Fruit fly (Drosophila melanogaster): Measurements from ENCODE around the gene heca.
A peak's percentile ranks its signal among the peaks of the same experiment; 100 is the strongest.

The heca gene

dm6 chr3R:30277700-30278099, at the start of gene heca (continued):
- no peak for TF ChIP-seq CG10631 (GFP tag; optimal IDR thresholded peaks at IDR 0.05)
- no peak for TF ChIP-seq Eip93F (GFP tag; optimal IDR thresholded peaks at IDR 0.05)
- peak; percentile 23 for TF ChIP-seq achi (GFP tag; optimal IDR thresholded peaks at IDR 0.05)
- no peak for TF ChIP-seq Hr38 (GFP tag; optimal IDR thresholded peaks at IDR 0.05)
- peak; percentile 21 for TF ChIP-seq fkh (GFP tag; optimal IDR thresholded peaks at IDR 0.05)
- TF ChIP-seq lz (GFP tag; optimal IDR thresholded peaks at IDR 0.05): no peak

- no peak for TF ChIP-seq CG9139 (GFP tag; optimal IDR thresholded peaks at IDR 0.05)
- TF ChIP-seq CG32006 (GFP tag; optimal IDR thresholded peaks at IDR 0.05): no peak
Measured at dm6 chr3R:30235253-30235652, 42.5 kb upstream of the heca start.

- no peak for TF ChIP-seq CG16779 (tag; optimal IDR thresholded peaks at IDR 0.05)
- TF ChIP-seq Hr4 (GFP tag; optimal IDR thresholded peaks at IDR 0.05): no peak
- TF ChIP-seq CG15336 (GFP tag; IDR thresholded peaks at IDR 0.05): no peak
- no peak for TF ChIP-seq CG31627 (GFP tag; optimal IDR thresholded peaks at IDR 0.05)
- TF ChIP-seq CG11762 (GFP tag; optimal IDR thresholded peaks at IDR 0.05; ENCODE audit: insufficient read depth): no peak
- TF ChIP-seq CG10631 (GFP tag; optimal IDR thresholded peaks at IDR 0.05): no peak
- no peak for TF ChIP-seq CG32006 (GFP tag; optimal IDR thresholded peaks at IDR 0.05)
- no peak for TF ChIP-seq CG6808 (GFP tag; optimal IDR thresholded peaks at IDR 0.05)
- TF ChIP-seq salr (GFP tag; optimal IDR thresholded peaks at IDR 0.05): no peak
- TF ChIP-seq CG34406 (GFP tag; optimal IDR thresholded peaks at IDR 0.05): no peak
- no peak for TF ChIP-seq lz (GFP tag; optimal IDR thresholded peaks at IDR 0.05)
- no peak for TF ChIP-seq dsx (GFP tag; optimal IDR thresholded peaks at IDR 0.05; ENCODE audit: poor library complexity, severe bottlenecking)
- no peak for TF ChIP-seq pdm3 (GFP tag; optimal IDR thresholded peaks at IDR 0.05)
- TF ChIP-seq CG8319 (GFP tag; optimal IDR thresholded peaks at IDR 0.05): no peak
- no peak for TF ChIP-seq fd59A (GFP tag; optimal IDR thresholded peaks at IDR 0.05)
- no peak for TF ChIP-seq Hr38 (GFP tag; optimal IDR thresholded peaks at IDR 0.05)
- no peak for TF ChIP-seq Smox (GFP tag; optimal IDR thresholded peaks at IDR 0.05)
Measured at dm6 chr3R:30236994-30237393, 40.7 kb upstream of the heca start.

DNA sequence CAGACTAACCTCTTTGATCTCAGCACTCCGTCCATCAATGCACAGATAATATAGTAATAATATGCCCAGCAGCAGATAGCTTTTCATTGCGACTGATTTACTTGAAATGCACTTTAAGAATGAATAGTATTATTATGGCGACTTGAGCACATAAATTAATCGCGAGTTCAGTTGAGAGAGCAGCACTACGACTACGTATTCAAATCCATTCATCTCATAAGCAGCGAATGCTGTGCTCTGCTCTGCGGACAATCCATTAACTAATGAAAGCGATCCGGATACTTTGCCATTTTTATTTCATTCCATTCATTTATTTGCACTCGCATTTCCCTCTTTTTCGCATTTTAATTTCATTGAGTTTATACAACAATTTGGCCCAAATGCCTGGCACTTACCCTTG, 40.1 kb upstream of the heca start, which contains the start of gene CG43448:
Gene CG43448, minus strand, starts transcription at position 101 of the 400 bp plus-strand sequence.
- no peak for TF ChIP-seq CG11294 (GFP tag; IDR thresholded peaks at IDR 0.05)
- TF ChIP-seq OdsH (GFP tag; optimal IDR thresholded peaks at IDR 0.05): no peak
- no peak for TF ChIP-seq CG10631 (GFP tag; optimal IDR thresholded peaks at IDR 0.05)
- no peak for TF ChIP-seq fkh (GFP tag; optimal IDR thresholded peaks at IDR 0.05)
- TF ChIP-seq Eip78C (GFP tag): no peak
- TF ChIP-seq CG34406 (GFP tag; optimal IDR thresholded peaks at IDR 0.05): no peak
- no peak for TF ChIP-seq Hr4 (GFP tag; optimal IDR thresholded peaks at IDR 0.05)
- no peak for TF ChIP-seq Met (GFP tag; optimal IDR thresholded peaks at IDR 0.05)
- no peak for TF ChIP-seq vri (GFP tag; optimal IDR thresholded peaks at IDR 0.05)
- no peak for TF ChIP-seq Blimp-1 (GFP tag; optimal IDR thresholded peaks at IDR 0.05)
- TF ChIP-seq CG3919 (GFP tag; optimal IDR thresholded peaks at IDR 0.05): no peak
- TF ChIP-seq ss (GFP tag; optimal IDR thresholded peaks at IDR 0.05): no peak
- no peak for TF ChIP-seq esn (GFP tag; optimal IDR thresholded peaks at IDR 0.05)
- no peak for TF ChIP-seq CG31627 (GFP tag; optimal IDR thresholded peaks at IDR 0.05)
- TF ChIP-seq CG6854 (GFP tag; optimal IDR thresholded peaks at IDR 0.05): no peak
- TF ChIP-seq Sox102F (GFP tag; optimal IDR thresholded peaks at IDR 0.05): no peak
- no peak for TF ChIP-seq CG6792 (GFP tag; optimal IDR thresholded peaks at IDR 0.05)

DNA sequence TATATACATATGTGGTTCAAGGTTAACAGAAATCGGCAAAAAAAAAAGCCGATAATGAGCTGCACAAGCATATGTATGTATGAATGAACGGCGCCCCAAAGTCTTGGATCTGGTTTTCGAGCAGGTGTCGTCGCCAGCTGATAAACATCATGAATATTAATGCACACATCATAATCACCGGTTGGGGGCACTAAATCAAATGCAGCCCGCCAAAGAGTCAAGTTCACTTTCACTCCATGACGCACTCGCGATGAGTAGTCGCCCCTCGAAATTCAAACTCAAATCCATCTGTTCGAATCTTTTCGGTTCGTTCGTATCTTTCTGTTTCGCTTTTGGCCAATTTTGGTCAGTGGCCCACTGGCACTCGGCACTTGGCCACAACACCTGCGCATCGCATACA, 37.5 kb upstream of the heca start:
- TF ChIP-seq Blimp-1 (GFP tag; optimal IDR thresholded peaks at IDR 0.05) (peak; percentile 69), dac (GFP tag; optimal IDR thresholded peaks at IDR 0.05) (no peak), Hr38 (GFP tag; optimal IDR thresholded peaks at IDR 0.05) (no peak)

Measured in whole organism, prepupa.